Fruit fly (Drosophila melanogaster) whole organism, embryonic: ENCODE results near the gene Cisd2.

Source experiments
- Asciz ChIP-seq: fragments of 200-800 bp; sonication (Bioruptor generic); optimal IDR thresholded peaks from 2 replicates; lab custom pipeline; 2017; ENCODE audit warnings: missing biosample characterization, mild to moderate bottlenecking, missing genetic modification characterization, missing genetic modification reagents
- BEAF-32 ChIP-seq: fragments of 200-800 bp; sonication (Bioruptor generic); optimal IDR thresholded peaks from 3 replicates; lab custom pipeline; 2017; ENCODE audit warnings: missing biosample characterization, missing genetic modification characterization, mild to moderate bottlenecking, moderate library complexity, missing genetic modification reagents
- BtbVII ChIP-seq: fragments of 200-800 bp; sonication (Bioruptor generic); optimal IDR thresholded peaks from 3 replicates; lab custom pipeline; 2017; ENCODE audit warnings: missing biosample characterization, mild to moderate bottlenecking, missing genetic modification characterization
- CG10979 ChIP-seq: fragments of 200-800 bp; sonication (Bioruptor generic); optimal IDR thresholded peaks from 2 replicates; lab custom pipeline; 2018; ENCODE audit warnings: missing biosample characterization, mild to moderate bottlenecking, missing genetic modification characterization, moderate library complexity
- CG11085 ChIP-seq: fragments of 200-800 bp; sonication (Bioruptor generic); IDR thresholded peaks from 2 replicates; pipeline ENCODE4 v1.3.6; 2022; ENCODE audit warnings: missing biosample characterization, missing genetic modification characterization
- CG11093 ChIP-seq: fragments of 200-800 bp; sonication (Bioruptor generic); IDR thresholded peaks from 3 replicates; pipeline ENCODE4 v1.3.6; 2022; ENCODE audit warnings: missing biosample characterization, missing genetic modification characterization
- CG15011 ChIP-seq: fragments of 200-800 bp; sonication (Bioruptor generic); optimal IDR thresholded peaks from 3 replicates; lab custom pipeline; 2018; ENCODE audit warnings: missing biosample characterization, mild to moderate bottlenecking, missing genetic modification characterization
- CG1603 ChIP-seq: fragments of 200-800 bp; sonication (Bioruptor generic); optimal IDR thresholded peaks from 2 replicates; lab custom pipeline; 2019; ENCODE audit warnings: missing biosample characterization, mild to moderate bottlenecking, missing genetic modification characterization, moderate library complexity
- CG1647 ChIP-seq: fragments of 200-800 bp; sonication (Bioruptor generic); optimal IDR thresholded peaks from 3 replicates; lab custom pipeline; 2016; ENCODE audit warnings: missing biosample characterization, missing genetic modification characterization
- CG16815 ChIP-seq: fragments of 200-800 bp; sonication (Bioruptor generic); optimal IDR thresholded peaks from 3 replicates; lab custom pipeline; 2017; ENCODE audit warnings: missing biosample characterization, mild to moderate bottlenecking, missing genetic modification characterization
- CG17568 ChIP-seq: fragments of 200-800 bp; sonication (Bioruptor generic); optimal IDR thresholded peaks from 2 replicates; lab custom pipeline; 2018; ENCODE audit warnings: missing biosample characterization, mild to moderate bottlenecking, missing genetic modification characterization, moderate library complexity
- CG17912 ChIP-seq: fragments of 200-800 bp; sonication (Bioruptor generic); optimal IDR thresholded peaks from 2 replicates; lab custom pipeline; 2018; ENCODE audit warnings: missing biosample characterization, mild to moderate bottlenecking, missing genetic modification characterization
- CG3065 ChIP-seq: fragments of 200-800 bp; sonication (Bioruptor generic); optimal IDR thresholded peaks from 2 replicates; lab custom pipeline; 2016; ENCODE audit warnings: missing biosample characterization, missing genetic modification characterization
- CG3281 ChIP-seq: fragments of 200-800 bp; sonication (Bioruptor generic); optimal IDR thresholded peaks from 3 replicates; lab custom pipeline; 2017; ENCODE audit warnings: missing biosample characterization, mild to moderate bottlenecking, missing genetic modification characterization
- CG4282 ChIP-seq: fragments of 200-800 bp; sonication (Bioruptor generic); optimal IDR thresholded peaks from 2 replicates; lab custom pipeline; 2016; ENCODE audit warnings: missing biosample characterization, missing genetic modification characterization
- CG4424 ChIP-seq: fragments of 200-800 bp; sonication (Bioruptor generic); optimal IDR thresholded peaks from 3 replicates; lab custom pipeline; 2016; ENCODE audit warnings: missing biosample characterization, missing genetic modification characterization
- CG4707 ChIP-seq: fragments of 200-800 bp; sonication (Bioruptor generic); optimal IDR thresholded peaks from 2 replicates; lab custom pipeline; 2018; ENCODE audit warnings: missing biosample characterization, mild to moderate bottlenecking, missing genetic modification characterization, moderate library complexity
- CG6765 ChIP-seq: fragments of 200-800 bp; sonication (Bioruptor generic); optimal IDR thresholded peaks from 3 replicates; lab custom pipeline; 2017; ENCODE audit warnings: missing biosample characterization, mild to moderate bottlenecking, missing genetic modification characterization
- CG6813 ChIP-seq: fragments of 200-800 bp; sonication (Bioruptor generic); optimal IDR thresholded peaks from 2 replicates; lab custom pipeline; 2017; ENCODE audit warnings: missing biosample characterization, missing genetic modification characterization, mild to moderate bottlenecking, moderate library complexity, missing genetic modification reagents
- CG8944 ChIP-seq: fragments of 200-800 bp; sonication (Bioruptor generic); optimal IDR thresholded peaks from 3 replicates; lab custom pipeline; 2016; ENCODE audit warnings: missing biosample characterization, missing genetic modification characterization
- D ChIP-seq, 2 experiments: fragments of 200-800 bp in 1 of 2; fragments of >200 bp in 1 of 2; sonication (Bioruptor generic) in 1 of 2; optimal IDR thresholded peaks; 2 replicates in 1 of 2; 3 replicates in 1 of 2; lab custom pipeline; 2017; ENCODE audit warnings: mild to moderate bottlenecking in 1 of 2, missing biosample characterization in 1 of 2, missing genetic modification characterization in 1 of 2, missing genetic modification reagents in 1 of 2
- Dad ChIP-seq: fragments of 200-800 bp; sonication (Bioruptor generic); optimal IDR thresholded peaks from 3 replicates; lab custom pipeline; 2016; ENCODE audit warnings: missing biosample characterization, missing genetic modification characterization
- Doc3 ChIP-seq: fragments of 200-800 bp; sonication (Bioruptor generic); IDR thresholded peaks from 3 replicates; pipeline ENCODE4 v1.3.6; 2022; ENCODE audit warnings: missing biosample characterization, missing genetic modification characterization; ENCODE audit not compliant: partially characterized antibody
- HLHmδ ChIP-seq: fragments of 200-800 bp; sonication (Bioruptor generic); optimal IDR thresholded peaks from 2 replicates; lab custom pipeline; 2018; ENCODE audit warnings: missing biosample characterization, mild to moderate bottlenecking, missing genetic modification characterization, moderate library complexity
- Meics ChIP-seq: fragments of 200-800 bp; sonication (Bioruptor generic); optimal IDR thresholded peaks from 2 replicates; lab custom pipeline; 2017; ENCODE audit warnings: missing biosample characterization, mild to moderate bottlenecking, missing genetic modification characterization
- NFAT ChIP-seq: fragments of 200-800 bp; sonication (Bioruptor generic); IDR thresholded peaks from 2 replicates; pipeline ENCODE4 v1.3.6; 2022; ENCODE audit warnings: missing biosample characterization, missing genetic modification characterization
- Ptx1 ChIP-seq: fragments of 200-800 bp; sonication (Bioruptor generic); IDR thresholded peaks from 2 replicates; pipeline ENCODE4 v1.3.6; 2022; ENCODE audit warnings: missing biosample characterization, missing genetic modification characterization
- Ravus ChIP-seq: fragments of 200-800 bp; sonication (Bioruptor generic); IDR thresholded peaks from 2 replicates; pipeline ENCODE4 v1.3.6; 2022; ENCODE audit warnings: missing biosample characterization, missing genetic modification characterization
- Usf ChIP-seq: fragments of 200-800 bp; sonication (Bioruptor generic); optimal IDR thresholded peaks from 2 replicates; lab custom pipeline; 2017; ENCODE audit warnings: missing genotype, missing biosample characterization, missing genetic modification characterization
- cad ChIP-seq: fragments of >200 bp; optimal IDR thresholded peaks from 2 replicates; lab custom pipeline; 2017; ENCODE audit warnings: missing biosample characterization, missing genetic modification characterization
- chinmo ChIP-seq: fragments of 200-800 bp; sonication (Bioruptor generic); IDR thresholded peaks from 4 replicates; pipeline ENCODE4 v1.3.6; 2022; ENCODE audit warnings: missing biosample characterization, missing genetic modification characterization; ENCODE audit not compliant: partially characterized antibody
- corto ChIP-seq: fragments of 200-800 bp; sonication (Bioruptor generic); optimal IDR thresholded peaks from 2 replicates; lab custom pipeline; 2016; ENCODE audit warnings: missing biosample characterization, mild to moderate bottlenecking, missing genetic modification characterization, moderate library complexity
- dan ChIP-seq: fragments of 200-800 bp; sonication (Bioruptor generic); IDR thresholded peaks from 2 replicates; pipeline ENCODE4 v1.3.6; 2022; ENCODE audit warnings: missing biosample characterization, missing genetic modification characterization
- fd102C ChIP-seq: fragments of 200-800 bp; sonication (Bioruptor generic); optimal IDR thresholded peaks from 2 replicates; lab custom pipeline; 2018; ENCODE audit warnings: missing biosample characterization, mild to moderate bottlenecking, missing genetic modification characterization, moderate library complexity
- fd64A ChIP-seq: fragments of 200-800 bp; sonication (Bioruptor generic); optimal IDR thresholded peaks from 3 replicates; lab custom pipeline; 2018; ENCODE audit warnings: missing biosample characterization, mild to moderate bottlenecking, missing genetic modification characterization
- h ChIP-seq: fragments of >200 bp; optimal IDR thresholded peaks from 2 replicates; lab custom pipeline; 2017
- ind ChIP-seq: fragments of 200-800 bp; sonication (Bioruptor generic); optimal IDR thresholded peaks from 3 replicates; lab custom pipeline; 2016; ENCODE audit warnings: missing biosample characterization, missing genetic modification characterization
- lola ChIP-seq, 3 experiments: fragments of >200 bp in 2 of 3; fragments of 200-800 bp in 1 of 3; sonication (Bioruptor generic) in 1 of 3; optimal IDR thresholded peaks; 2 replicates each; lab custom pipeline; 2017 to 2019; ENCODE audit warnings: missing biosample characterization in 3 of 3, missing genetic modification characterization in 3 of 3, mild to moderate bottlenecking in 1 of 3, moderate library complexity in 1 of 3
- maf-S ChIP-seq: fragments of 200-800 bp; sonication (Bioruptor generic); optimal IDR thresholded peaks from 2 replicates; lab custom pipeline; 2016; ENCODE audit warnings: missing biosample characterization, missing genetic modification characterization
- nmo ChIP-seq: fragments of 200-800 bp; sonication (Bioruptor generic); optimal IDR thresholded peaks from 2 replicates; lab custom pipeline; 2018; ENCODE audit warnings: missing biosample characterization, mild to moderate bottlenecking, missing genetic modification characterization, moderate library complexity
- oc ChIP-seq: fragments of 200-800 bp; sonication (Bioruptor generic); optimal IDR thresholded peaks from 2 replicates; lab custom pipeline; 2018; ENCODE audit warnings: missing biosample characterization, mild to moderate bottlenecking, missing genetic modification characterization, moderate library complexity
- ranshi ChIP-seq: fragments of 200-800 bp; sonication (Bioruptor generic); IDR thresholded peaks from 2 replicates; pipeline ENCODE4 v1.3.6; 2022; ENCODE audit warnings: missing biosample characterization, missing genetic modification characterization
- tio ChIP-seq: fragments of 200-800 bp; sonication (Bioruptor generic); optimal IDR thresholded peaks from 2 replicates; lab custom pipeline; 2017; ENCODE audit warnings: missing biosample characterization, missing genetic modification characterization, inconsistent platforms
- vfl ChIP-seq: fragments of 200-800 bp; sonication (Bioruptor generic); optimal IDR thresholded peaks from 2 replicates; lab custom pipeline; 2016; ENCODE audit warnings: missing biosample characterization, missing genetic modification characterization
- vvl ChIP-seq: fragments of 200-800 bp; sonication (Bioruptor generic); IDR thresholded peaks from 2 replicates; pipeline ENCODE4 v1.3.6; 2022; ENCODE audit warnings: missing biosample characterization, missing genetic modification characterization
- wek ChIP-seq: fragments of 200-800 bp; sonication (Bioruptor generic); optimal IDR thresholded peaks from 3 replicates; lab custom pipeline; 2018; ENCODE audit warnings: missing biosample characterization, mild to moderate bottlenecking, missing genetic modification characterization, moderate library complexity
- yki ChIP-seq: fragments of >200 bp; optimal IDR thresholded peaks from 3 replicates; lab custom pipeline; 2018
- zf30C ChIP-seq: fragments of 200-800 bp; sonication (Bioruptor generic); optimal IDR thresholded peaks from 3 replicates; lab custom pipeline; 2018; ENCODE audit warnings: missing biosample characterization, mild to moderate bottlenecking, missing genetic modification characterization

Cisd2 gene

dm6 chr3R:29204612-29205480, 18.4 kb downstream of the Cisd2 start (continued):
- TF ChIP-seq fd102C (GFP tag; lab: Kevin White, UChicago), result no peak
- TF ChIP-seq Doc3 (GFP tag; lab: Robert Waterston, UW), result no peak
- TF ChIP-seq oc, result peak; percentile 86
- TF ChIP-seq CG17568 (GFP tag; lab: Kevin White, UChicago), result peak; percentile 47
- peak; percentile 42 for TF ChIP-seq Meics
- TF ChIP-seq zf30C, result no peak
- TF ChIP-seq CG6813, result peak; percentile 57
- peak; percentile 70 for TF ChIP-seq CG8944 (GFP tag; lab: Kevin White, UChicago)
- TF ChIP-seq CG4424, result peak; percentile 84
- TF ChIP-seq h (lab: Kevin White, UChicago), result no peak
- TF ChIP-seq corto (GFP tag; lab: Kevin White, UChicago), result no peak
- TF ChIP-seq nmo, result peak; percentile 84
- TF ChIP-seq Ptx1 (GFP tag; lab: Robert Waterston, UW), result peak; percentile 87
- TF ChIP-seq ind, result peak; percentile 79
- peak; percentile 11 for TF ChIP-seq BtbVII
- no peak for TF ChIP-seq CG4282 (GFP tag; lab: Kevin White, UChicago)
- TF ChIP-seq CG4707 (GFP tag; lab: Kevin White, UChicago), result peak; percentile 65
- peak; percentile 89 for TF ChIP-seq CG10979 (tag; lab: Kevin White, UChicago)
- TF ChIP-seq Dad, result peak; percentile 33
- TF ChIP-seq Ravus (GFP tag; lab: Robert Waterston, UW), result no peak
- TF ChIP-seq CG6765 (GFP tag; lab: Kevin White, UChicago), result peak; percentile 13
- TF ChIP-seq cad, result no peak
- TF ChIP-seq vvl (GFP tag; lab: Robert Waterston, UW), result peak; percentile 88
- TF ChIP-seq CG15011 (GFP tag; lab: Kevin White, UChicago), result peak; percentile 10
- peak; percentile 29 for TF ChIP-seq wek (GFP tag; lab: Kevin White, UChicago)
- TF ChIP-seq fd64A (GFP tag; lab: Kevin White, UChicago), result peak; percentile 79
- no peak for TF ChIP-seq BEAF-32 (GFP tag; lab: Kevin White, UChicago)
- no peak for TF ChIP-seq HLHmδ (GFP tag; lab: Kevin White, UChicago)
- peak; percentile 72; the same call in 1 of the 2 replicates for TF ChIP-seq ranshi (GFP tag; lab: Robert Waterston, UW)
- TF ChIP-seq CG11093 (GFP tag; lab: Robert Waterston, UW), result peak; percentile 79
- TF ChIP-seq Asciz (GFP tag; lab: Kevin White, UChicago), result peak; percentile 72
- no peak for TF ChIP-seq CG11085 (GFP tag; lab: Robert Waterston, UW)
- peak; percentile 48 for TF ChIP-seq CG16815 (GFP tag; lab: Kevin White, UChicago)
- TF ChIP-seq yki, result no peak
- TF ChIP-seq lola (GFP tag; optimal IDR thresholded peaks at IDR 0.05; lab: Kevin White, UChicago), result peak in 1 of 3 experiments; percentile 80
- TF ChIP-seq D (optimal IDR thresholded peaks at IDR 0.05; lab: Kevin White, UChicago), result no peak
- TF ChIP-seq D (GFP tag; optimal IDR thresholded peaks at IDR 0.05; lab: Kevin White, UChicago), result peak; percentile 87
- peak; percentile 35 for TF ChIP-seq CG3065 (GFP tag; lab: Kevin White, UChicago)
- TF ChIP-seq NFAT (GFP tag; lab: Robert Waterston, UW), result no peak
- TF ChIP-seq tio (GFP tag; lab: Kevin White, UChicago), result peak; percentile 41
- no peak for TF ChIP-seq chinmo (GFP tag; lab: Robert Waterston, UW)
- TF ChIP-seq CG3281 (GFP tag; lab: Kevin White, UChicago), result peak; percentile 31
- TF ChIP-seq maf-S, result peak; percentile 72
- TF ChIP-seq CG1647 (GFP tag; lab: Kevin White, UChicago), result peak; percentile 53
- no peak for TF ChIP-seq CG17912 (GFP tag; lab: Kevin White, UChicago)
- TF ChIP-seq vfl (GFP tag; lab: Kevin White, UChicago), result no peak
- peak; percentile 92 for TF ChIP-seq CG1603 (tag; lab: Kevin White, UChicago)
- TF ChIP-seq Usf (GFP tag; lab: Kevin White, UChicago), result peak; percentile 39
- peak; percentile 47; the same call in 1 of the 2 replicates for TF ChIP-seq dan (GFP tag; lab: Robert Waterston, UW)
